Fruit fly (Drosophila melanogaster) whole organism, wandering third instar larva: ENCODE results near the gene CG34126.

Experiments used
- Abd-B ChIP-seq: fragments of >200 bp; optimal IDR thresholded peaks from 2 replicates; lab custom pipeline; 2017; ENCODE audit warnings: missing biosample characterization, missing genetic modification characterization
- CG32264 ChIP-seq: fragments of 200-800 bp; sonication (Bioruptor generic); optimal IDR thresholded peaks from 2 replicates; lab custom pipeline; 2016; ENCODE audit warnings: missing biosample characterization, missing genetic modification characterization
- CG9705 ChIP-seq: fragments of 200-800 bp; sonication (Bioruptor generic); optimal IDR thresholded peaks from 2 replicates; lab custom pipeline; 2018; ENCODE audit warnings: missing biosample characterization, mild to moderate bottlenecking, missing genetic modification characterization
- CrebA ChIP-seq: fragments of 200-800 bp; sonication (Bioruptor generic); optimal IDR thresholded peaks from 2 replicates; lab custom pipeline; 2016; ENCODE audit warnings: missing biosample characterization, mild to moderate bottlenecking, missing genetic modification characterization, borderline replicate concordance
- Dfd ChIP-seq: fragments of >200 bp; optimal IDR thresholded peaks from 2 replicates; lab custom pipeline; 2017; ENCODE audit warnings: missing biosample characterization, missing genetic modification characterization
- Dif ChIP-seq: fragments of 200-275, 200-300 bp; sonication (Bioruptor generic); optimal IDR thresholded peaks from 2 replicates; lab custom pipeline; 2018; ENCODE audit warnings: missing biosample characterization, missing genetic modification characterization; ENCODE audit not compliant: partially characterized antibody
- GATAd ChIP-seq: sonication (Bioruptor generic); optimal IDR thresholded peaks from 2 replicates; lab custom pipeline; 2016; ENCODE audit warnings: missing biosample characterization, missing genetic modification characterization
- HLH106 ChIP-seq: fragments of 200-800 bp; optimal IDR thresholded peaks from 3 replicates; lab custom pipeline; 2019; ENCODE audit warnings: missing biosample characterization, mild to moderate bottlenecking, missing genetic modification characterization, moderate library complexity
- Hnf4 ChIP-seq: fragments of 200-800 bp; sonication (Bioruptor generic); optimal IDR thresholded peaks from 2 replicates; lab custom pipeline; 2016; ENCODE audit warnings: missing biosample characterization, mild to moderate bottlenecking, missing genetic modification characterization
- Hr78 ChIP-seq: fragments of >200 bp; optimal IDR thresholded peaks from 2 replicates; lab custom pipeline; 2017; ENCODE audit warnings: missing biosample characterization, missing genetic modification characterization
- Hr83 ChIP-seq: fragments of 200-300 bp; sonication (Bioruptor generic); optimal IDR thresholded peaks from 2 replicates; lab custom pipeline; 2016; ENCODE audit warnings: missing biosample characterization, mild to moderate bottlenecking, missing genetic modification characterization, moderate library complexity; ENCODE audit not compliant: poor library complexity, severe bottlenecking
- Jra ChIP-seq: sonication (Bioruptor generic); optimal IDR thresholded peaks from 2 replicates; lab custom pipeline; 2016; ENCODE audit warnings: missing biosample characterization, missing genetic modification characterization
- Mio ChIP-seq: sonication (Bioruptor generic); optimal IDR thresholded peaks from 2 replicates; lab custom pipeline; 2016; ENCODE audit warnings: missing biosample characterization, missing genetic modification characterization
- Myc ChIP-seq: fragments of >200 bp; optimal IDR thresholded peaks from 2 replicates; lab custom pipeline; 2017
- N ChIP-seq: fragments of >200 bp; optimal IDR thresholded peaks from 2 replicates; lab custom pipeline; 2018; ENCODE audit warnings: missing biosample characterization, missing external identifiers, missing genetic modification characterization
- OdsH ChIP-seq: fragments of 200-800 bp; sonication (Bioruptor generic); optimal IDR thresholded peaks from 2 replicates; lab custom pipeline; 2016; ENCODE audit warnings: missing biosample characterization, mild to moderate bottlenecking, missing genetic modification characterization
- Rel ChIP-seq, 2 experiments: fragments of 200-800 bp; sonication (Bioruptor generic) in 1 of 2; optimal IDR thresholded peaks; 2 replicates in 1 of 2; 3 replicates in 1 of 2; lab custom pipeline; 2016 to 2019; ENCODE audit warnings: mild to moderate bottlenecking in 2 of 2, missing biosample characterization in 2 of 2, missing genetic modification characterization in 2 of 2, moderate library complexity in 1 of 2
- Sp1 ChIP-seq: fragments of 200-800 bp; sonication (Bioruptor generic); optimal IDR thresholded peaks from 3 replicates; lab custom pipeline; 2019; ENCODE audit warnings: missing biosample characterization, mild to moderate bottlenecking, missing genetic modification characterization, moderate library complexity
- Vsx2 ChIP-seq: fragments of 200-300, 225-300 bp; sonication (Bioruptor generic); optimal IDR thresholded peaks from 2 replicates; lab custom pipeline; 2018; ENCODE audit warnings: missing biosample characterization, missing genetic modification characterization; ENCODE audit not compliant: partially characterized antibody
- br ChIP-seq: fragments of 200-800 bp; sonication (Bioruptor generic); optimal IDR thresholded peaks from 2 replicates; lab custom pipeline; 2016; ENCODE audit warnings: missing biosample characterization, missing genetic modification characterization
- brk ChIP-seq: fragments of 200-800 bp; sonication (Bioruptor generic); optimal IDR thresholded peaks from 2 replicates; lab custom pipeline; 2016; ENCODE audit warnings: missing biosample characterization, mild to moderate bottlenecking, missing genetic modification characterization
- dl ChIP-seq, 2 experiments: fragments of 175-275, 200-275 bp in 1 of 2; fragments of 200-275 bp in 1 of 2; sonication (Bioruptor generic); optimal IDR thresholded peaks; lab custom pipeline; 2018; ENCODE audit warnings: mild to moderate bottlenecking in 2 of 2, missing biosample characterization in 2 of 2, missing genetic modification characterization in 2 of 2, moderate library complexity in 2 of 2; ENCODE audit not compliant: partially characterized antibody in 2 of 2, insufficient read depth in 1 of 2
- dmrt93B ChIP-seq: fragments of 200-800 bp; sonication (Bioruptor generic); optimal IDR thresholded peaks from 2 replicates; lab custom pipeline; 2018; ENCODE audit warnings: missing biosample characterization, mild to moderate bottlenecking, missing genetic modification characterization
- dsf ChIP-seq: sonication (Bioruptor generic); optimal IDR thresholded peaks from 2 replicates; lab custom pipeline; 2016; ENCODE audit warnings: missing biosample characterization, missing genetic modification characterization, borderline replicate concordance
- ey ChIP-seq: fragments of 200-800 bp; sonication (Bioruptor generic); optimal IDR thresholded peaks from 2 replicates; lab custom pipeline; 2016; ENCODE audit warnings: missing biosample characterization, missing genetic modification characterization
- foxo ChIP-seq, 2 experiments: fragments of 200-800 bp; sonication (Bioruptor generic); optimal IDR thresholded peaks; 2 replicates in 1 of 2; 3 replicates in 1 of 2; lab custom pipeline; 2016 to 2017; ENCODE audit warnings: missing biosample characterization in 2 of 2, missing genetic modification characterization in 2 of 2
- fru ChIP-seq: fragments of 200-800 bp; sonication (Bioruptor generic); optimal IDR thresholded peaks from 3 replicates; lab custom pipeline; 2016; ENCODE audit warnings: missing biosample characterization, mild to moderate bottlenecking, missing genetic modification characterization
- h ChIP-seq: fragments of 200-800 bp; sonication (Bioruptor generic); optimal IDR thresholded peaks from 3 replicates; lab custom pipeline; 2016; ENCODE audit warnings: missing biosample characterization, mild to moderate bottlenecking, missing genetic modification characterization
- jim ChIP-seq: fragments of 175-275, 200-325 bp; sonication (Bioruptor generic); optimal IDR thresholded peaks from 2 replicates; lab custom pipeline; 2016; ENCODE audit warnings: missing biosample characterization, mild to moderate bottlenecking, missing genetic modification characterization
- lola ChIP-seq: fragments of >200 bp; optimal IDR thresholded peaks from 2 replicates; lab custom pipeline; 2017; ENCODE audit warnings: missing biosample characterization, missing genetic modification characterization
- pan ChIP-seq: fragments of >200 bp; optimal IDR thresholded peaks from 2 replicates; lab custom pipeline; 2017
- psq ChIP-seq: fragments of 200-800 bp; sonication (Bioruptor generic); optimal IDR thresholded peaks from 3 replicates; lab custom pipeline; 2017; ENCODE audit warnings: missing biosample characterization, mild to moderate bottlenecking, missing genetic modification characterization, moderate library complexity
- rgr ChIP-seq: fragments of 200-800 bp; sonication (Bioruptor generic); optimal IDR thresholded peaks from 3 replicates; lab custom pipeline; 2016; ENCODE audit warnings: missing biosample characterization, mild to moderate bottlenecking, missing genetic modification characterization
- sage ChIP-seq: fragments of 200-800 bp; sonication (Bioruptor generic); optimal IDR thresholded peaks from 2 replicates; lab custom pipeline; 2016; ENCODE audit warnings: missing biosample characterization, mild to moderate bottlenecking, missing genetic modification characterization
- sv ChIP-seq: fragments of 200-800 bp; sonication (Bioruptor generic); optimal IDR thresholded peaks from 3 replicates; lab custom pipeline; 2016; ENCODE audit warnings: missing biosample characterization, missing genetic modification characterization
- tai ChIP-seq: sonication (Bioruptor generic); optimal IDR thresholded peaks from 2 replicates; lab custom pipeline; 2016; ENCODE audit warnings: missing biosample characterization, missing genetic modification characterization
- usp ChIP-seq: fragments of >200 bp; optimal IDR thresholded peaks from 2 replicates; lab custom pipeline; 2017; ENCODE audit warnings: missing biosample characterization, missing genetic modification characterization
- woc ChIP-seq: sonication (Bioruptor generic); optimal IDR thresholded peaks from 2 replicates; lab custom pipeline; 2016; ENCODE audit warnings: missing biosample characterization, mild to moderate bottlenecking, missing genetic modification characterization

The CG34126 gene

dm6 chr2L:4998260-4998560 lies 16.8 kb downstream of the CG34126 start:
- TF ChIP-seq pan (lab: Kevin White, UChicago) (no peak), lola (GFP tag; lab: Kevin White, UChicago) (no peak), Mio (GFP tag; lab: Kevin White, UChicago) (no peak), Abd-B (no peak)

- TF ChIP-seq brk (GFP tag; lab: Kevin White, UChicago): no peak
- no peak for TF ChIP-seq h (GFP tag; lab: Kevin White, UChicago)
- TF ChIP-seq Dif (GFP tag; lab: Kevin White, UChicago): no peak
- no peak for TF ChIP-seq ey (GFP tag; lab: Kevin White, UChicago)
- no peak for TF ChIP-seq pan (lab: Kevin White, UChicago)
- no peak for TF ChIP-seq Mio (GFP tag; lab: Kevin White, UChicago)
- no peak for TF ChIP-seq CrebA (GFP tag; lab: Kevin White, UChicago)
- TF ChIP-seq Rel (GFP tag; optimal IDR thresholded peaks at IDR 0.05; lab: Kevin White, UChicago): no peak
- no peak for TF ChIP-seq Rel (tag; optimal IDR thresholded peaks at IDR 0.05; lab: Kevin White, UChicago)
- no peak for TF ChIP-seq Dfd (GFP tag; lab: Kevin White, UChicago)
- no peak for TF ChIP-seq Jra (GFP tag; lab: Kevin White, UChicago)
- no peak for TF ChIP-seq N (GFP tag; lab: Kevin White, UChicago)
- TF ChIP-seq fru (GFP tag; lab: Kevin White, UChicago): no peak
- TF ChIP-seq Abd-B: no peak
- no peak for TF ChIP-seq dl (GFP tag; optimal IDR thresholded peaks at IDR 0.05; lab: Kevin White, UChicago; ENCODE audit: insufficient read depth in 1 of 2, partially characterized antibody in 2 of 2)
- TF ChIP-seq CG9705 (GFP tag; lab: Kevin White, UChicago): no peak
- TF ChIP-seq, all 38 proteins: peak for 0
These were observed 17.3 kb downstream of the CG34126 start for dm6 chr2L:4998571-4999191.

DNA sequence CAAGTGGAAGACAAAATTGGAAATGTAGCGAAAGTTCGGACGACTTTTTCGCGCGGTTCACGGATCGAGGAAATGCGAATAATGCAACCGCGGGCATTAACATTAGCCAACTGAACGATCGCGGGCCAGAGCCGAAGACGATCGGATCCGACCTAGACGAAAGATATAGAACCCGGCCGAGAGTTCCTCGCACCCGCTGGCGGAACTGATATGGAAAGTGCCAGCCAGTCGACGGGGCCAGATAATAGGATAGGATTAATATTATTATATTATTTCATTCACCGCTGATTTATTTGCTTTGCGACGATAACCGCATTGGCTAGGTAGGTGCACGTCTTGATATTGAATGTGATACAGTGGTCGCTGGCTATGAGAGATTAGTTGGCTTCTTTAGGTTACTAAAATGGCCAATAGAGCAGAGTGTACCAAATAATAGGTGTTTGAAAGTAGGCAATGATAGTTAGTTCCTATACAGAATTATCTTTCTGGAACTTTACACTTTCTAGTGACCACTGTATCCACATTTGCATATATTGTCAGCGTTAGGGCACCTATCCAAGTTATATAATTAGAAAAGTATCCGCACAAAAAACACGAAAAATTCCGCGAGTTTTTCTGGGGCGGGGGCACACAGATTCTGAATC lies 18.1 kb downstream of the CG34126 start:
- TF ChIP-seq OdsH: peak; percentile 59
- no peak for TF ChIP-seq dl (GFP tag; optimal IDR thresholded peaks at IDR 0.05; lab: Kevin White, UChicago; ENCODE audit: insufficient read depth in 1 of 2, partially characterized antibody in 2 of 2)
- no peak for TF ChIP-seq Vsx2
- no peak for TF ChIP-seq Hr78 (GFP tag; lab: Kevin White, UChicago)
- peak; percentile 56 for TF ChIP-seq CG32264 (GFP tag; lab: Kevin White, UChicago)
- TF ChIP-seq Hnf4 (GFP tag; lab: Kevin White, UChicago): peak; percentile 75
- peak; percentile 79 for TF ChIP-seq br
- TF ChIP-seq foxo (GFP tag; optimal IDR thresholded peaks at IDR 0.05; lab: Kevin White, UChicago): peak; percentile 24 to 84
- TF ChIP-seq CG9705 (GFP tag; lab: Kevin White, UChicago): peak; percentile 27
- TF ChIP-seq sv: peak; percentile 26
- no peak for TF ChIP-seq Hr83 (GFP tag; lab: Kevin White, UChicago)
- TF ChIP-seq Jra (GFP tag; lab: Kevin White, UChicago): no peak
- TF ChIP-seq dmrt93B: peak; percentile 23
- TF ChIP-seq N (GFP tag; lab: Kevin White, UChicago): no peak
- TF ChIP-seq CrebA (GFP tag; lab: Kevin White, UChicago): peak; percentile 44
- no peak for TF ChIP-seq woc
- no peak for TF ChIP-seq Abd-B
- peak; percentile 81 for TF ChIP-seq ey (GFP tag; lab: Kevin White, UChicago)
- peak; percentile 73 for TF ChIP-seq fru (GFP tag; lab: Kevin White, UChicago)
- no peak for TF ChIP-seq lola (GFP tag; lab: Kevin White, UChicago)
- no peak for TF ChIP-seq Dfd (GFP tag; lab: Kevin White, UChicago)
- TF ChIP-seq Mio (GFP tag; lab: Kevin White, UChicago): peak; percentile 49
- peak; percentile 81 for TF ChIP-seq rgr (GFP tag; lab: Kevin White, UChicago)
- no peak for TF ChIP-seq pan (lab: Kevin White, UChicago)
- TF ChIP-seq Sp1 (GFP tag; lab: Kevin White, UChicago): peak; percentile 49
- TF ChIP-seq brk (GFP tag; lab: Kevin White, UChicago): peak; percentile 25
- TF ChIP-seq h (GFP tag; lab: Kevin White, UChicago): peak; percentile 85
- no peak for TF ChIP-seq usp (GFP tag; lab: Kevin White, UChicago)
- no peak for TF ChIP-seq sage (GFP tag; lab: Kevin White, UChicago)
- TF ChIP-seq Myc (lab: Kevin White, UChicago): no peak
- no peak for TF ChIP-seq Rel (GFP tag; optimal IDR thresholded peaks at IDR 0.05; lab: Kevin White, UChicago)
- TF ChIP-seq Rel (tag; optimal IDR thresholded peaks at IDR 0.05; lab: Kevin White, UChicago): peak; percentile 7
- peak; percentile 7 for TF ChIP-seq psq (GFP tag; lab: Kevin White, UChicago)
- peak; percentile 79 for TF ChIP-seq HLH106
- TF ChIP-seq tai (GFP tag; lab: Kevin White, UChicago): peak; percentile 73
- TF ChIP-seq GATAd (GFP tag; lab: Kevin White, UChicago): no peak
- TF ChIP-seq dsf (GFP tag; lab: Kevin White, UChicago): no peak
- no peak for TF ChIP-seq jim (GFP tag; lab: Kevin White, UChicago)
- no peak for TF ChIP-seq Dif (GFP tag; lab: Kevin White, UChicago)
- TF ChIP-seq, all 38 proteins: peak for 20
